Worm (Caenorhabditis elegans): ENCODE measurements around the gene nhr-227.
"Not testable (repeated sequence)": the region's sequence is repeated elsewhere in the genome, so short reads cannot be mapped to it uniquely, and the experiment has no call there.

The nhr-227 gene

ce11 chrV:2285107-2285506 is at the start of gene nhr-227:
Gene nhr-227 (plus strand): TSS chrV:2285432.
- TF ChIP-seq W03F9.2 (tag; optimal IDR thresholded peaks at IDR 0.05): no peak
- no peak for TF ChIP-seq dao-5 (tag; optimal IDR thresholded peaks at IDR 0.05)
- no peak for TF ChIP-seq him-1 (tag; optimal IDR thresholded peaks at IDR 0.05)

- TF ChIP-seq him-1 (tag; optimal IDR thresholded peaks at IDR 0.05) (no peak), W03F9.2 (tag; optimal IDR thresholded peaks at IDR 0.05) (no peak), dao-5 (tag; optimal IDR thresholded peaks at IDR 0.05) (no peak)
These were observed 49.4 kb upstream of the nhr-227 start, which contains the start of gene cyp-33C4 for ce11 chrV:2235848-2236247. Gene cyp-33C4 (plus strand): TSS chrV:2236140.

ce11 chrV:2238012-2238411 is 47.2 kb upstream of the nhr-227 start:
- TF ChIP-seq him-1 (tag; optimal IDR thresholded peaks at IDR 0.05): no peak
- no peak for TF ChIP-seq W03F9.2 (tag; optimal IDR thresholded peaks at IDR 0.05)
- no peak for TF ChIP-seq dao-5 (tag; optimal IDR thresholded peaks at IDR 0.05)

- TF ChIP-seq dao-5 (tag; optimal IDR thresholded peaks at IDR 0.05): no peak
- TF ChIP-seq W03F9.2 (tag; optimal IDR thresholded peaks at IDR 0.05): no peak
- no peak for TF ChIP-seq him-1 (tag; optimal IDR thresholded peaks at IDR 0.05)
These were observed 42.6 kb upstream of the nhr-227 start, which contains the start of gene cyp-33C3 for ce11 chrV:2242630-2243029. Gene cyp-33C3 (plus strand): TSS chrV:2242778.

- TF ChIP-seq W03F9.2 (tag; optimal IDR thresholded peaks at IDR 0.05) (no peak), dao-5 (tag; optimal IDR thresholded peaks at IDR 0.05) (no peak), him-1 (tag; optimal IDR thresholded peaks at IDR 0.05) (no peak)
These were observed 40.5 kb upstream of the nhr-227 start, which contains the start of gene cyp-33C5 for ce11 chrV:2244751-2245150. Gene cyp-33C5 (plus strand): TSS chrV:2245004.

ce11 chrV:2249310-2249709 is 35.9 kb upstream of the nhr-227 start, which contains the start of gene cyp-33C6:
Gene cyp-33C6 (minus strand): TSS chrV:2249410.
- TF ChIP-seq dao-5 (tag; optimal IDR thresholded peaks at IDR 0.05) (no peak), W03F9.2 (tag; optimal IDR thresholded peaks at IDR 0.05) (no peak)

- TF ChIP-seq him-1 (tag; optimal IDR thresholded peaks at IDR 0.05): no peak
- no peak for TF ChIP-seq dao-5 (tag; optimal IDR thresholded peaks at IDR 0.05)
- TF ChIP-seq W03F9.2 (tag; optimal IDR thresholded peaks at IDR 0.05): no peak
These were observed 35.1 kb upstream of the nhr-227 start, which contains the start of gene cyp-33C7 for ce11 chrV:2250126-2250590. Gene cyp-33C7 (plus strand): TSS chrV:2250540.

ce11 chrV:2251774-2252173 is 33.5 kb upstream of the nhr-227 start:
- TF ChIP-seq W03F9.2 (tag; optimal IDR thresholded peaks at IDR 0.05): no peak
- TF ChIP-seq dao-5 (tag; optimal IDR thresholded peaks at IDR 0.05): no peak
- TF ChIP-seq him-1 (tag; optimal IDR thresholded peaks at IDR 0.05): no peak

ce11 chrV:2254553-2255124 is 30.6 kb upstream of the nhr-227 start, which contains the start of gene str-253:
Gene str-253 (minus strand): TSS chrV:2254603.
- no peak for TF ChIP-seq W03F9.2 (tag; optimal IDR thresholded peaks at IDR 0.05)
- TF ChIP-seq dao-5 (tag; optimal IDR thresholded peaks at IDR 0.05): no peak
- no peak for TF ChIP-seq him-1 (tag; optimal IDR thresholded peaks at IDR 0.05)

ce11 chrV:2255191-2255590 is 30.0 kb upstream of the nhr-227 start, which contains the start of gene F41B5.1:
Gene F41B5.1 (plus strand): TSS chrV:2255533.
- not testable (repeated sequence) for TF ChIP-seq dao-5, W03F9.2, him-1 (tag; optimal IDR thresholded peaks at IDR 0.05)

- TF ChIP-seq him-1 (tag; optimal IDR thresholded peaks at IDR 0.05) (no peak), W03F9.2 (tag; optimal IDR thresholded peaks at IDR 0.05) (no peak)
These were observed 25.5 kb upstream of the nhr-227 start, which contains the start of gene nhr-182 for ce11 chrV:2259750-2260149. Gene nhr-182 (minus strand): TSS chrV:2259927.

- no peak for TF ChIP-seq him-1 (tag; optimal IDR thresholded peaks at IDR 0.05)
- TF ChIP-seq dao-5 (tag; optimal IDR thresholded peaks at IDR 0.05): no peak
- no peak for TF ChIP-seq W03F9.2 (tag; optimal IDR thresholded peaks at IDR 0.05)
These were observed 24.6 kb upstream of the nhr-227 start, which contains the start of gene F41B5.12 for ce11 chrV:2260660-2261059. Gene F41B5.12 (plus strand): TSS chrV:2260960.

ce11 chrV:2264455-2264854 is 20.8 kb upstream of the nhr-227 start, which contains the start of gene nhr-183:
Gene nhr-183 (minus strand): TSS chrV:2264634.
- TF ChIP-seq W03F9.2 (tag; optimal IDR thresholded peaks at IDR 0.05) (no peak), dao-5 (tag; optimal IDR thresholded peaks at IDR 0.05) (no peak), him-1 (tag; optimal IDR thresholded peaks at IDR 0.05) (no peak)

- TF ChIP-seq dao-5 (tag; optimal IDR thresholded peaks at IDR 0.05) (no peak), W03F9.2 (tag; optimal IDR thresholded peaks at IDR 0.05) (no peak), him-1 (tag; optimal IDR thresholded peaks at IDR 0.05) (no peak)
These were observed 20.3 kb upstream of the nhr-227 start for ce11 chrV:2264925-2265324.
